Fruit fly (Drosophila melanogaster): ENCODE results near the gene CG10163.

Gene CG10163

dm6 chr3L:6249178-6250078 lies 9.1 kb downstream of the CG10163 start (continued):
- TF ChIP-seq Hr38 (GFP tag; optimal IDR thresholded peaks at IDR 0.05) (no peak), pdm3 (GFP tag; optimal IDR thresholded peaks at IDR 0.05) (peak; percentile 17), CG32006 (GFP tag; optimal IDR thresholded peaks at IDR 0.05) (peak; percentile 56), topi (GFP tag; optimal IDR thresholded peaks at IDR 0.05) (peak; percentile 51), CG6276 (GFP tag; optimal IDR thresholded peaks at IDR 0.05) (peak; percentile 64), Sox14 (GFP tag; optimal IDR thresholded peaks at IDR 0.05) (peak; percentile 38), CG10669 (GFP tag; optimal IDR thresholded peaks at IDR 0.05) (no peak), Gug (GFP tag; IDR thresholded peaks at IDR 0.05) (0 out of 2 replicates have a peak, but pooled peaks have one; percentile 12), dsx (GFP tag; optimal IDR thresholded peaks at IDR 0.05; ENCODE audit: poor library complexity, severe bottlenecking) (peak; percentile 31), CG16779 (tag; optimal IDR thresholded peaks at IDR 0.05) (no peak), CG8319 (GFP tag; optimal IDR thresholded peaks at IDR 0.05) (no peak), CG6792 (GFP tag; optimal IDR thresholded peaks at IDR 0.05) (no peak)

DNA sequence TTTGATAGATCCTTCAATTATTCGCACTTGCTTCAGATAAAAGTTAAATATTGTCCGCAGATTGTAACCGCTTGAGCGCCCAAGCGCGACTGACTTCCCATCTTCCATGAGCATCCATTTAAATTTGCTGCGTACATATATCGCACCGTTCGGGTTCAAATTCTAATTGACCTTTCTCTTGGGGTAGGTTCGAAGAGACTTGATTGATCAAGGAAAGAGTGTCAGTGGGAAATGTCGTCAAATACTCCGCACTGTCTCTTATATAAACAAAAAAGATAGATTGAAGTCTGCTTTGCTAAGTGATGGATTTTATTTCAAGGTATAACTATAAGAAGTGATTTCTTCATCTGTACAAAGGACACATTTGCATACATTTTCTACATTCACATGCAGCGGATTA lies 12.9 kb downstream of the CG10163 start, which contains the start of gene Mdr65:
Mdr65 (minus strand) TSS at position 101 of the 400 bp plus-strand sequence.
- TF ChIP-seq dac (GFP tag; optimal IDR thresholded peaks at IDR 0.05) (no peak), Blimp-1 (GFP tag; optimal IDR thresholded peaks at IDR 0.05) (no peak), CG6163 (GFP tag; IDR thresholded peaks at IDR 0.05) (no peak), Eip93F (GFP tag; optimal IDR thresholded peaks at IDR 0.05) (no peak), svp (GFP tag) (no peak), CG15336 (GFP tag; IDR thresholded peaks at IDR 0.05) (no peak), Met (GFP tag; optimal IDR thresholded peaks at IDR 0.05) (no peak), CG9139 (GFP tag; optimal IDR thresholded peaks at IDR 0.05) (no peak), CG6276 (GFP tag; optimal IDR thresholded peaks at IDR 0.05) (no peak), esn (GFP tag; optimal IDR thresholded peaks at IDR 0.05) (no peak), Sox15 (GFP tag; optimal IDR thresholded peaks at IDR 0.05) (no peak), CG10669 (GFP tag; optimal IDR thresholded peaks at IDR 0.05) (no peak), Ets96B (tag; optimal IDR thresholded peaks at IDR 0.05) (no peak), Hr38 (GFP tag; optimal IDR thresholded peaks at IDR 0.05) (no peak), fkh (GFP tag; optimal IDR thresholded peaks at IDR 0.05) (no peak)

- no peak for TF ChIP-seq topi (GFP tag; optimal IDR thresholded peaks at IDR 0.05)
- TF ChIP-seq pdm3 (GFP tag; optimal IDR thresholded peaks at IDR 0.05): no peak
- TF ChIP-seq Hr39 (GFP tag; optimal IDR thresholded peaks at IDR 0.05): no peak
- TF ChIP-seq Ets21C (GFP tag; optimal IDR thresholded peaks at IDR 0.05): no peak
- TF ChIP-seq CG31627 (GFP tag; optimal IDR thresholded peaks at IDR 0.05): no peak
- no peak for TF ChIP-seq cyc (GFP tag; optimal IDR thresholded peaks at IDR 0.05)
- TF ChIP-seq OdsH (GFP tag; optimal IDR thresholded peaks at IDR 0.05): no peak
- TF ChIP-seq CG8632 (GFP tag; optimal IDR thresholded peaks at IDR 0.05): no peak
- TF ChIP-seq fd85E (GFP tag; optimal IDR thresholded peaks at IDR 0.05): no peak
- TF ChIP-seq CG8319 (GFP tag; optimal IDR thresholded peaks at IDR 0.05): no peak
- no peak for TF ChIP-seq esn (GFP tag; optimal IDR thresholded peaks at IDR 0.05)
- TF ChIP-seq Smox (GFP tag; optimal IDR thresholded peaks at IDR 0.05): no peak
- no peak for TF ChIP-seq svp (GFP tag)
- no peak for TF ChIP-seq CG1621 (tag; optimal IDR thresholded peaks at IDR 0.05)
- no peak for TF ChIP-seq Eip93F (GFP tag; optimal IDR thresholded peaks at IDR 0.05)
- TF ChIP-seq CG10669 (GFP tag; optimal IDR thresholded peaks at IDR 0.05): no peak
- TF ChIP-seq Lpt (GFP tag; optimal IDR thresholded peaks at IDR 0.05): no peak
These were observed 18.6 kb downstream of the CG10163 start, which contains the start of gene CG10226 for dm6 chr3L:6239968-6240367. CG10226 (minus strand) TSS chr3L:6240068.

dm6 chr3L:6234035-6234434 lies 24.5 kb downstream of the CG10163 start, which contains the start of gene CG42714:
CG42714 (minus strand) TSS chr3L:6234056.
- no peak for TF ChIP-seq CG6163 (GFP tag; IDR thresholded peaks at IDR 0.05)
- no peak for TF ChIP-seq Sox14 (GFP tag; optimal IDR thresholded peaks at IDR 0.05)
- no peak for TF ChIP-seq CG15336 (GFP tag; IDR thresholded peaks at IDR 0.05)
- TF ChIP-seq CG10631 (GFP tag; optimal IDR thresholded peaks at IDR 0.05): no peak
- no peak for TF ChIP-seq vri (GFP tag; optimal IDR thresholded peaks at IDR 0.05)

All from whole organism, prepupa.